Worm (Caenorhabditis elegans) whole organism, mixed stage, embryonic: ENCODE data around the gene C53A3.3.

Experiments used
- bed-3 ChIP-seq: fragments of 200-800 bp; sonication (Bioruptor generic); optimal IDR thresholded peaks from 3 replicates; lab custom pipeline; 2018; ENCODE audit warnings: mild to moderate bottlenecking, missing genetic modification characterization, moderate library complexity, missing compliant biosample characterization
- ceh-39 ChIP-seq: fragments of 150-350 bp; optimal IDR thresholded peaks from 2 replicates; lab custom pipeline; 2014; ENCODE audit warnings: missing biosample characterization, missing genetic modification characterization
- ceh-43 ChIP-seq: fragments of 200-800 bp; sonication (Bioruptor generic); optimal IDR thresholded peaks from 2 replicates; lab custom pipeline; 2018; ENCODE audit warnings: mild to moderate bottlenecking, missing genetic modification characterization, moderate library complexity, missing compliant biosample characterization
- ceh-83 ChIP-seq: fragments of 200-800 bp; sonication (Bioruptor generic); optimal IDR thresholded peaks from 2 replicates; lab custom pipeline; 2018; ENCODE audit warnings: mild to moderate bottlenecking, missing genetic modification characterization, missing compliant biosample characterization
- ces-1 ChIP-seq: fragments of 150-350 bp; optimal IDR thresholded peaks from 2 replicates; lab custom pipeline; 2014; ENCODE audit warnings: missing biosample characterization, missing genetic modification reagents, missing genetic modification characterization
- cnd-1 ChIP-seq: fragments of 200-800 bp; sonication (Bioruptor generic); optimal IDR thresholded peaks from 2 replicates; lab custom pipeline; 2018; ENCODE audit warnings: mild to moderate bottlenecking, missing genetic modification characterization, missing compliant biosample characterization
- drap-1 ChIP-seq: fragments of 200-800 bp; sonication (Bioruptor generic); optimal IDR thresholded peaks from 3 replicates; lab custom pipeline; 2018; ENCODE audit warnings: mild to moderate bottlenecking, missing genetic modification characterization, missing compliant biosample characterization
- elt-1 ChIP-seq: sonication (generic microtip); optimal IDR thresholded peaks from 2 replicates; lab custom pipeline; 2017; ENCODE audit warnings: missing genetic modification characterization, mild to moderate bottlenecking, missing compliant biosample characterization, antibody characterized with exemption, moderate library complexity, borderline replicate concordance; ENCODE audit not compliant: insufficient read depth
- flh-1 ChIP-seq: fragments of 200-800 bp; sonication (Bioruptor generic); optimal IDR thresholded peaks from 2 replicates; lab custom pipeline; 2018; ENCODE audit warnings: mild to moderate bottlenecking, missing genetic modification characterization, moderate library complexity, missing compliant biosample characterization
- ham-2 ChIP-seq: fragments of 200-800 bp; sonication (Bioruptor generic); optimal IDR thresholded peaks from 2 replicates; lab custom pipeline; 2018; ENCODE audit warnings: mild to moderate bottlenecking, missing genetic modification characterization, missing compliant biosample characterization
- hlh-1 ChIP-seq: fragments of 150-350 bp; optimal IDR thresholded peaks from 2 replicates; lab custom pipeline; 2014; ENCODE audit warnings: missing biosample characterization, missing genetic modification reagents, missing genetic modification characterization
- lin-13 ChIP-seq: fragments of 150-350 bp; optimal IDR thresholded peaks from 2 replicates; lab custom pipeline; 2014; ENCODE audit warnings: missing biosample characterization, missing genetic modification characterization
- lin-32 ChIP-seq: fragments of 200-800 bp; sonication (Bioruptor generic); optimal IDR thresholded peaks from 2 replicates; lab custom pipeline; 2018; ENCODE audit warnings: mild to moderate bottlenecking, missing genetic modification characterization, missing compliant biosample characterization
- lsy-2 ChIP-seq: fragments of 150-350 bp; optimal IDR thresholded peaks from 2 replicates; lab custom pipeline; 2014; ENCODE audit warnings: missing biosample characterization, missing genetic modification characterization
- mep-1 ChIP-seq: fragments of 150-350 bp; optimal IDR thresholded peaks from 2 replicates; lab custom pipeline; 2017; ENCODE audit warnings: missing biosample characterization, missing genetic modification reagents, missing genetic modification characterization, inconsistent platforms
- nhr-12 ChIP-seq: fragments of 150-350 bp; optimal IDR thresholded peaks from 2 replicates; lab custom pipeline; 2014; ENCODE audit warnings: missing biosample characterization, missing genetic modification characterization
- nhr-2 ChIP-seq: fragments of 150-350 bp; optimal IDR thresholded peaks from 2 replicates; lab custom pipeline; 2014; ENCODE audit warnings: missing biosample characterization, missing genetic modification characterization
- nhr-237 ChIP-seq: fragments of 150-350 bp; optimal IDR thresholded peaks from 2 replicates; lab custom pipeline; 2014; ENCODE audit warnings: missing biosample characterization, missing genetic modification characterization
- nhr-28 ChIP-seq: fragments of 150-350 bp; optimal IDR thresholded peaks from 2 replicates; lab custom pipeline; 2014; ENCODE audit warnings: missing biosample characterization, missing genetic modification characterization
- nhr-76 ChIP-seq: sonication (generic microtip); optimal IDR thresholded peaks from 2 replicates; lab custom pipeline; 2017; ENCODE audit warnings: missing biosample characterization, missing genetic modification characterization
- sem-2 ChIP-seq: fragments of 200-800 bp; sonication (Bioruptor generic); optimal IDR thresholded peaks from 2 replicates; lab custom pipeline; 2018; ENCODE audit warnings: mild to moderate bottlenecking, missing genetic modification characterization, missing compliant biosample characterization
- sptf-1 ChIP-seq: sonication (generic microtip); optimal IDR thresholded peaks from 2 replicates; lab custom pipeline; 2017; ENCODE audit warnings: mild to moderate bottlenecking, missing genetic modification characterization, moderate library complexity, missing compliant biosample characterization
- unc-120 ChIP-seq: sonication (generic microtip); optimal IDR thresholded peaks from 2 replicates; lab custom pipeline; 2017; ENCODE audit warnings: missing genetic modification characterization, missing compliant biosample characterization; ENCODE audit not compliant: poor library complexity, severe bottlenecking
- unc-62 ChIP-seq: fragments of 150-350 bp; optimal IDR thresholded peaks from 2 replicates; lab custom pipeline; 2014; ENCODE audit warnings: missing biosample characterization, missing genetic modification reagents, missing genetic modification characterization
- zip-8 ChIP-seq: fragments of 150-350 bp; optimal IDR thresholded peaks from 2 replicates; lab custom pipeline; 2014; ENCODE audit warnings: missing biosample characterization, missing genetic modification characterization
- ztf-11 ChIP-seq: fragments of 150-350 bp; optimal IDR thresholded peaks from 2 replicates; lab custom pipeline; 2014; ENCODE audit warnings: missing biosample characterization, missing genetic modification characterization

The C53A3.3 gene

DNA sequence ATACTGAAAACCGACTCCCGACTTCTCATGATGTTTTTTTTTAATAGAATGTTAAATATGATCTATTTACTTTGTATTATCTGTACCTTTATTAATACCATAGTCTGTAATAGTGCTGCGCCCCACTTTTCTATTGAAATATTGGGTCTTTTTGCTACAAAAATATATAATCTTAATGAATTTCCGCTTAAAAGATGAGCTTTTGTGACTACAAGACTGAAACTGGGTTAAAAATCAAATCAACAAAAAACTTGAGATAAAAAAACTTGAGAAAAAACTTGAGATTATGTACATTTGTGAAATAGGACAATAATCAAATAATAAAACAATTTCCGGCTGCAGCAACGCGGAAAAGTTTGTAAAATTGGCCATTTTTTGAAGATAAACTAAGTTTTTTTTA is 25.5 kb upstream of the C53A3.3 start, which contains the start of gene K09H11.15:
Gene K09H11.15 (minus strand): TSS at position 101 of the 400 bp plus-strand sequence.
- TF ChIP-seq unc-62, result no peak
- TF ChIP-seq flh-1 (GFP tag; lab: Kevin White, UChicago), result no peak
- no peak for TF ChIP-seq nhr-2 (tag; lab: Kevin White, UChicago)
- no peak for TF ChIP-seq lin-32
- TF ChIP-seq elt-1 (tag; lab: Kevin White, UChicago), result no peak
- TF ChIP-seq sptf-1 (tag; lab: Kevin White, UChicago), result no peak
- TF ChIP-seq nhr-28, result no peak
- TF ChIP-seq, all 35 proteins: peak for 0

DNA sequence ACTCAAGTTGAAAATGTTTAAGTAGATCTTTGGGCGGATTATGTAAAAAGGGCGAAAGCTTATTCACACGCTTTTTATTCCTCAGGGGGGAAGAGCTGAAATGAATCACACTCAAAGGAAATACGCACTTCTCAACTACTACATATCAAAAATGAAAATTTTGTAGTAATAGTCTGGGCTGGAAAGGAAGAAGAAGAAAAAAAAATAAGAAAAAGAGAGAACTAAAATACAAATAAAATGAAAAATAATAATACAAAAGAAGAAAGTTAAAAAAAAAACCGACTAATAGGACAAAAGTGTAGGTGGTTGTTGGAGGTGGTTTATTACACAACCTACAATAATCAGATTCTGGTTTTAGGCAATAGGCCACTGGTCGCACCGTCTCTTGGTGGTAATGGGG is 20.2 kb upstream of the C53A3.3 start, which contains the start of gene K09H11.6:
Gene K09H11.6 (minus strand): TSS at position 101 of the 400 bp plus-strand sequence.
- TF ChIP-seq cnd-1 (tag; lab: Kevin White, UChicago) (no peak), nhr-237 (tag; lab: Kevin White, UChicago) (no peak), lsy-2 (tag; lab: Kevin White, UChicago) (no peak), ceh-83 (GFP tag; lab: Kevin White, UChicago) (no peak), elt-1 (tag; lab: Kevin White, UChicago) (no peak), unc-120 (tag; lab: Kevin White, UChicago) (no peak), ceh-43 (GFP tag; lab: Kevin White, UChicago) (no peak), hlh-1 (tag; lab: Kevin White, UChicago) (no peak), ztf-11 (tag; lab: Kevin White, UChicago) (no peak), nhr-12 (tag; lab: Kevin White, UChicago) (no peak)

- TF ChIP-seq sem-2 (GFP tag; lab: Kevin White, UChicago), result no peak
- TF ChIP-seq nhr-237 (tag; lab: Kevin White, UChicago), result no peak
- TF ChIP-seq bed-3 (GFP tag; lab: Kevin White, UChicago), result no peak
Observed at ce11 chrV:5739438-5739837, 16.9 kb upstream of the C53A3.3 start.

DNA sequence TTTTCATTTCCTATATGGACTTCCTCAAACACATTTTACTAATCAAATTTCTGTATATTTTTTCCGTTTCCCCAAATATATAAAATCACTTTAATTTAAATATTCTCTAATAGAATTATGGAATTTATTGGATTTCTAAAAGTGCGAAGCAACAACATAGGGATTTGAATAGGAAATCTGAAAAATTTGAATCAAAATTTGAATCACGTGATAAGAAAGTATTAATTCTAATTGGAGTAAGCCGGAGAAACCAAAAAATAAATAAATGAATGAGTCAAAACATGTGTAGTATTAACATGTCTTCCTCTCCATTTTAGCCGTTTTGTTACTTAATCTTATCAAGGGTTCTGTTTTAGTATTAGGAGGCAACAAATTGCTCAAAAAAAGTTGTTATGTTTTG is 15.1 kb upstream of the C53A3.3 start:
- TF ChIP-seq ceh-43 (GFP tag; lab: Kevin White, UChicago) (no peak), ces-1 (GFP tag; lab: Kevin White, UChicago) (no peak), sptf-1 (tag; lab: Kevin White, UChicago) (no peak), mep-1 (tag; lab: Kevin White, UChicago) (no peak), ztf-11 (tag; lab: Kevin White, UChicago) (no peak), elt-1 (tag; lab: Kevin White, UChicago) (no peak), hlh-1 (tag; lab: Kevin White, UChicago) (no peak), lin-13 (tag; lab: Kevin White, UChicago) (no peak), ceh-39 (tag; lab: Kevin White, UChicago) (no peak), nhr-2 (tag; lab: Kevin White, UChicago) (no peak), drap-1 (GFP tag; lab: Kevin White, UChicago) (no peak), ceh-83 (GFP tag; lab: Kevin White, UChicago) (no peak), nhr-76 (tag; lab: Kevin White, UChicago) (no peak), lsy-2 (tag; lab: Kevin White, UChicago) (no peak), ham-2 (GFP tag; lab: Kevin White, UChicago) (no peak), zip-8 (no peak)
- TF ChIP-seq, all 35 proteins: peak for 0

DNA sequence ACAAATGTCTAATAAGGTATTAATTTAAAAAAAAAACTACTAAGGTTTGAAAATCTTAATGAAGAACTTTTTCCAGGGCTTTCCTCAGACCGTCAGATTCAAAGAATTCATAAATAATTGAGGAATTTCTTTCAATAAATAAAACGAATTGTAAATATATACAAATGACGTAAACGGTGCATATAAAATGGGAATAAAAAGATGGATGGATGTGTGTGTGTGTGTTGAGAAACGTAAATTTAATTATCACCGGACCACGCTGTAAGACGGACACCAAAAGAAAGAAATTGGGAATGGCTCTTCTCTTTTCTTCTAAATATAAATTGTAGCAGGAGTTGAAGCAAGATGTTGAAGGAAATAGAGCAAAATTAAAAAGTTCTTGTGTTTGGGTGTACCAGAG is 10.1 kb upstream of the C53A3.3 start:
- TF ChIP-seq zip-8 (no peak), elt-1 (tag; lab: Kevin White, UChicago) (no peak), ces-1 (GFP tag; lab: Kevin White, UChicago) (peak; percentile 60), nhr-28 (no peak), bed-3 (GFP tag; lab: Kevin White, UChicago) (no peak), sem-2 (GFP tag; lab: Kevin White, UChicago) (no peak)

- TF ChIP-seq ces-1 (GFP tag; lab: Kevin White, UChicago) (no peak), unc-62 (no peak), unc-120 (tag; lab: Kevin White, UChicago) (no peak), mep-1 (tag; lab: Kevin White, UChicago) (no peak), nhr-28 (no peak), cnd-1 (tag; lab: Kevin White, UChicago) (no peak)
Observed at ce11 chrV:5747519-5747918, 8.8 kb upstream of the C53A3.3 start, which contains the start of gene acds-10. acds-10 (plus strand) TSS chrV:5747819.
